Worm (Caenorhabditis elegans) whole organism, mixed stage, embryonic: ENCODE results near the gene gln-2.
A peak's percentile ranks its signal among the peaks of the same experiment; 100 is the strongest.

ENCODE experiments used
- ces-1 ChIP-seq: fragments of 150-350 bp; optimal IDR thresholded peaks from 2 replicates; lab custom pipeline; 2014; ENCODE audit warnings: missing biosample characterization, missing genetic modification reagents, missing genetic modification characterization
- nhr-237 ChIP-seq: fragments of 150-350 bp; optimal IDR thresholded peaks from 2 replicates; lab custom pipeline; 2014; ENCODE audit warnings: missing biosample characterization, missing genetic modification characterization
- unc-39 ChIP-seq: fragments of 150-350 bp; optimal IDR thresholded peaks from 2 replicates; lab custom pipeline; 2014; ENCODE audit warnings: missing biosample characterization, missing genetic modification characterization

DNA sequence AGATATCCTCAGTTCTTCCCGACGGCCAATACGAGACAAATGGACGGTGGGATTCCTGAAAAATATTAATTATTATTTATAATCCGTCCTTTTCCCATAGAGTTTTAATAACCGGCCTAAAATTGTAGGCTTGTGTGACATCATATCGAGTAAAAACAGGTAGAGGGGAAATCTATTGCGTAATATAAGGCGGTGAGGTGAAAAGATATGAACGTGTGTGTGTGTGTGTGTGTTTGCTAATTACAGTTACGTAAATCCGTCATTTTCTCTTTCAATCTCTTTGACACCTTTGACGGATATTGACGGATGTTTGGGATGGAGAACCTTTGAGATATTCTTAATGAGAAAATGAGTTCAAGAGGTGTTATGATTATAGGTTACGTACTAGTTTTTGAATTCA lies 20.8 kb upstream of the gln-2 start:
- TF ChIP-seq ces-1 (GFP tag; lab: Kevin White, UChicago): no peak
- TF ChIP-seq unc-39 (tag; lab: Kevin White, UChicago): no peak
- peak; percentile 8 for TF ChIP-seq nhr-237
